Worm (Caenorhabditis elegans) whole organism, midembryonic: ENCODE measurements around the gene oac-46.

Experiments
- flt-1 ChIP-seq: fragments of 200-800 bp; sonication (Bioruptor generic); IDR thresholded peaks from 2 replicates; pipeline ENCODE4 v1.3.6; 2022; ENCODE audit warnings: missing genetic modification characterization, missing compliant biosample characterization
- ref-1 ChIP-seq: fragments of 200-800 bp; sonication (Bioruptor generic); conservative IDR thresholded peaks from 2 replicates; pipeline ENCODE4 v1.3.6; 2022; ENCODE audit warnings: missing genetic modification reagents, missing genetic modification characterization, missing compliant biosample characterization
- ztf-23 ChIP-seq: fragments of 200-800 bp; sonication (Bioruptor generic); IDR thresholded peaks from 2 replicates; pipeline ENCODE4 v1.3.6; 2022; ENCODE audit warnings: missing genetic modification reagents, missing genetic modification characterization, missing compliant biosample characterization
- ztf-29 ChIP-seq: fragments of 200-800 bp; sonication (Bioruptor generic); IDR thresholded peaks from 2 replicates; pipeline ENCODE4 v1.3.6; 2022; ENCODE audit warnings: missing genetic modification reagents, missing genetic modification characterization, missing compliant biosample characterization

ce11 chrII:8800830-8801229 lies 51.1 kb downstream of the oac-46 start, which contains the start of gene appg-2:
- TF ChIP-seq ztf-23 (GFP tag; lab: Robert Waterston, UW) (no peak), ztf-29 (GFP tag; lab: Robert Waterston, UW) (no peak), flt-1 (no peak), ref-1 (GFP tag; lab: Robert Waterston, UW) (no peak)
